Fruit fly (Drosophila melanogaster): ENCODE results near the gene CG42246.

Gene CG42246

DNA sequence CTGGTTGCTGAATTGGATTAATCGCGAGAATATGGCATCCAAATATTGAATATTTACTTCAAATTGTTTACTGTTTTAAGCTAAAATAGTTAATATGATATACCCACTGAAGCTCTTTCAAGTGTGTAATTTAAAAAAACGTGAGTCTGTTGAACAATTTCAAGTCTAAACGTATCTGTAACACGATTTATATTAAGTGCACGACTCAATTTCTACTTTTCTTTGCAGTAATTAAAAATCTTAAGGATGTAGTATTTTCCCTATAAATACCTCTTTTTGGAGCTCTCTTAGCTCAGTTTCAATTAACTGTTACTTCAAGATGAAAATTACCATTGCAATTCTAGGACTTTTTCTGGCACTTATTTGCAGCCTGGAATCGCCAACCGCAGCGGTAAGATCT is 662 bp upstream of the CG42246 start, which contains the start of gene CG42704:
TSS of gene CG42704 (plus strand) at position 301 of the 400 bp plus-strand sequence.
- TF ChIP-seq pad (GFP tag; optimal IDR thresholded peaks at IDR 0.05), result no peak
- no peak for TF ChIP-seq CG7101 (tag; optimal IDR thresholded peaks at IDR 0.05)
- TF ChIP-seq ovo (GFP tag; optimal IDR thresholded peaks at IDR 0.05), result no peak
- TF ChIP-seq Crg-1 (GFP tag; optimal IDR thresholded peaks at IDR 0.05), result no peak
- TF ChIP-seq CG14711 (tag; optimal IDR thresholded peaks at IDR 0.05), result no peak
- no peak for TF ChIP-seq CG12768 (GFP tag; optimal IDR thresholded peaks at IDR 0.05)
- no peak for TF ChIP-seq CG11617 (GFP tag; optimal IDR thresholded peaks at IDR 0.05)
- no peak for TF ChIP-seq Mnt (GFP tag; optimal IDR thresholded peaks at IDR 0.05)
- no peak for TF ChIP-seq bab1 (GFP tag; optimal IDR thresholded peaks at IDR 0.05)
- no peak for TF ChIP-seq Clk (GFP tag; optimal IDR thresholded peaks at IDR 0.05)
- no peak for TF ChIP-seq CG5204 (GFP tag; optimal IDR thresholded peaks at IDR 0.05)
- TF ChIP-seq toe (GFP tag; optimal IDR thresholded peaks at IDR 0.05), result no peak
- TF ChIP-seq cnc (optimal IDR thresholded peaks at IDR 0.05), result no peak
- no peak for TF ChIP-seq cic (GFP tag; optimal IDR thresholded peaks at IDR 0.05)
- no peak for TF ChIP-seq tj (GFP tag; optimal IDR thresholded peaks at IDR 0.05)
- no peak for TF ChIP-seq CG7045 (GFP tag; optimal IDR thresholded peaks at IDR 0.05)
- no peak for TF ChIP-seq Hr96 (GFP tag; optimal IDR thresholded peaks at IDR 0.05)
- TF ChIP-seq CG1620 (GFP tag; optimal IDR thresholded peaks at IDR 0.05), result no peak

- TF ChIP-seq cic (GFP tag; optimal IDR thresholded peaks at IDR 0.05) (no peak), CG11617 (GFP tag; optimal IDR thresholded peaks at IDR 0.05) (no peak), Clk (GFP tag; optimal IDR thresholded peaks at IDR 0.05) (no peak), toe (GFP tag; optimal IDR thresholded peaks at IDR 0.05) (no peak), pad (GFP tag; optimal IDR thresholded peaks at IDR 0.05) (no peak), Hr96 (GFP tag; optimal IDR thresholded peaks at IDR 0.05) (no peak), tj (GFP tag; optimal IDR thresholded peaks at IDR 0.05) (no peak), CG14711 (tag; optimal IDR thresholded peaks at IDR 0.05) (no peak), CG12768 (GFP tag; optimal IDR thresholded peaks at IDR 0.05) (no peak), bab1 (GFP tag; optimal IDR thresholded peaks at IDR 0.05) (no peak)
Observed at dm6 chrX:7406908-7407307, 4.8 kb downstream of the CG42246 start, which contains the start of gene CG32727. TSS of gene CG32727 (plus strand) at chrX:7407208.

- no peak for TF ChIP-seq CG7045 (GFP tag; optimal IDR thresholded peaks at IDR 0.05)
Observed at dm6 chrX:7405697-7406096, 6.0 kb downstream of the CG42246 start, which contains the start of gene CG1677. TSS of gene CG1677 (minus strand) at chrX:7405797.

DNA sequence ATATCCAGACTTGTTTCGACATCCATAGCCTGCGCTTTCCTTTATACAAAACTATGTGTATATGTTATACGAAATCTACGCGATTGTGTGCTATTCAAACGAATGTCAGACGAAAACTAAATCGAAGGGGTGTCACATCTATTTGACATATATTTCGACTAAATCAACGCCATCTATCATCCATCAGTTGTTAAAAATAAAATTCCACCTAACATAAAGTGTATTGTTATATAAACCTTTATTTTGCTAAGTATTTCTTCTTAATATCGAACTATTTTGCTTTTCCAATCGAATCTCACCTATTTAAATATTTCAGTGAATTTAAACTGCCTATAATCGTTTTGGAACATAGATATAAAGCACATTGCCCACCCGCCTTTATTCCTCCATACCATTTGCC is 8.6 kb downstream of the CG42246 start, which contains the start of gene CG15035:
TSS of gene CG15035 (minus strand) at position 101 of the 400 bp plus-strand sequence.
- TF ChIP-seq CG5204 (GFP tag; optimal IDR thresholded peaks at IDR 0.05), result no peak
- TF ChIP-seq Mnt (GFP tag; optimal IDR thresholded peaks at IDR 0.05), result no peak
- TF ChIP-seq cnc (optimal IDR thresholded peaks at IDR 0.05), result no peak
- no peak for TF ChIP-seq Hr96 (GFP tag; optimal IDR thresholded peaks at IDR 0.05)
- TF ChIP-seq CG14711 (tag; optimal IDR thresholded peaks at IDR 0.05), result no peak
- TF ChIP-seq kay (GFP tag; ENCODE audit: borderline replicate concordance), result no peak
- no peak for TF ChIP-seq CG7101 (tag; optimal IDR thresholded peaks at IDR 0.05)
- TF ChIP-seq cic (GFP tag; optimal IDR thresholded peaks at IDR 0.05), result no peak
- no peak for TF ChIP-seq Crg-1 (GFP tag; optimal IDR thresholded peaks at IDR 0.05)
- TF ChIP-seq CG11617 (GFP tag; optimal IDR thresholded peaks at IDR 0.05), result no peak
- no peak for TF ChIP-seq CG7045 (GFP tag; optimal IDR thresholded peaks at IDR 0.05)
- no peak for TF ChIP-seq Clk (GFP tag; optimal IDR thresholded peaks at IDR 0.05)
- no peak for TF ChIP-seq CG33017 (tag; optimal IDR thresholded peaks at IDR 0.05)
- no peak for TF ChIP-seq CG12768 (GFP tag; optimal IDR thresholded peaks at IDR 0.05)
- TF ChIP-seq bab1 (GFP tag; optimal IDR thresholded peaks at IDR 0.05), result no peak
- no peak for TF ChIP-seq toe (GFP tag; optimal IDR thresholded peaks at IDR 0.05)
- no peak for TF ChIP-seq CG1620 (GFP tag; optimal IDR thresholded peaks at IDR 0.05)

- TF ChIP-seq CG14711 (tag; optimal IDR thresholded peaks at IDR 0.05) (no peak), CG11617 (GFP tag; optimal IDR thresholded peaks at IDR 0.05) (no peak), pad (GFP tag; optimal IDR thresholded peaks at IDR 0.05) (no peak), CG5204 (GFP tag; optimal IDR thresholded peaks at IDR 0.05) (no peak), Crg-1 (GFP tag; optimal IDR thresholded peaks at IDR 0.05) (no peak), kay (GFP tag; ENCODE audit: borderline replicate concordance) (no peak), CG12768 (GFP tag; optimal IDR thresholded peaks at IDR 0.05) (no peak), ovo (GFP tag; optimal IDR thresholded peaks at IDR 0.05) (no peak), CG7101 (tag; optimal IDR thresholded peaks at IDR 0.05) (no peak), CG33017 (tag; optimal IDR thresholded peaks at IDR 0.05) (no peak), bab1 (GFP tag; optimal IDR thresholded peaks at IDR 0.05) (no peak), CG7045 (GFP tag; optimal IDR thresholded peaks at IDR 0.05) (no peak), cnc (optimal IDR thresholded peaks at IDR 0.05) (no peak), Mnt (GFP tag; optimal IDR thresholded peaks at IDR 0.05) (no peak), Hr96 (GFP tag; optimal IDR thresholded peaks at IDR 0.05) (no peak)
Observed at dm6 chrX:7382890-7383289, 28.8 kb downstream of the CG42246 start, which contains the start of gene CG42781. TSS of gene CG42781 (minus strand) at chrX:7382990.

dm6 chrX:7379569-7379968 is 32.1 kb downstream of the CG42246 start:
- TF ChIP-seq kay (GFP tag; ENCODE audit: borderline replicate concordance), result no peak

DNA sequence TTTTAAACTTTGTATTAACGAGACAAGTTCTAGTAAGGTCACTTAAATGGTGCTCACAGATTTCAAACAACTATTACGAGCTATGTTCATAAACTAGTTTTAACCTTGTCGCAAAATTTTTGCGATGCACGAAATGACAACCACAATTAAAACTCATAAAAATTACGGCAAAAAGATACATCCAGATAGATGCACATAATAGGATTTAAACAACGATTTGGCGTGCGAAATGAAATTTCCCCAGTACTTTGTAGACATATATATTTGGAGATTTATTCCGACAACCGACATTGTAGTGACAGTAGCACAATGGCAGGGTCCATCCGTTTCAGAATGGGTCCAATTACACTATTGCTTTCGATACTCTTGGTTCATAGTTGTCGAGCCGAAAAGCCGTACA is 33.9 kb downstream of the CG42246 start, which contains the start of gene CheA7a:
TSS of gene CheA7a (plus strand) at position 301 of the 400 bp plus-strand sequence.
- TF ChIP-seq kay (GFP tag; ENCODE audit: borderline replicate concordance) (no peak), CG12768 (GFP tag; optimal IDR thresholded peaks at IDR 0.05) (no peak), cic (GFP tag; optimal IDR thresholded peaks at IDR 0.05) (no peak)

Data from whole organism, adult.